Fruit fly (Drosophila melanogaster) whole organism, wandering third instar larva: ENCODE results near the gene loaf.

Experiments used
- Abd-B ChIP-seq: fragments of >200 bp; optimal IDR thresholded peaks from 2 replicates; lab custom pipeline; 2017; ENCODE audit warnings: missing biosample characterization, missing genetic modification characterization
- Hnf4 ChIP-seq: fragments of 200-800 bp; sonication (Bioruptor generic); optimal IDR thresholded peaks from 2 replicates; lab custom pipeline; 2016; ENCODE audit warnings: missing biosample characterization, mild to moderate bottlenecking, missing genetic modification characterization
- Hr83 ChIP-seq: fragments of 200-300 bp; sonication (Bioruptor generic); optimal IDR thresholded peaks from 2 replicates; lab custom pipeline; 2016; ENCODE audit warnings: missing biosample characterization, mild to moderate bottlenecking, missing genetic modification characterization, moderate library complexity; ENCODE audit not compliant: poor library complexity, severe bottlenecking
- Myc ChIP-seq: fragments of >200 bp; optimal IDR thresholded peaks from 2 replicates; lab custom pipeline; 2017
- N ChIP-seq: fragments of >200 bp; optimal IDR thresholded peaks from 2 replicates; lab custom pipeline; 2018; ENCODE audit warnings: missing biosample characterization, missing external identifiers, missing genetic modification characterization
- OdsH ChIP-seq: fragments of 200-800 bp; sonication (Bioruptor generic); optimal IDR thresholded peaks from 2 replicates; lab custom pipeline; 2016; ENCODE audit warnings: missing biosample characterization, mild to moderate bottlenecking, missing genetic modification characterization
- Rel ChIP-seq, 2 experiments: fragments of 200-800 bp; sonication (Bioruptor generic) in 1 of 2; optimal IDR thresholded peaks; 2 replicates in 1 of 2; 3 replicates in 1 of 2; lab custom pipeline; 2016 to 2019; ENCODE audit warnings: mild to moderate bottlenecking in 2 of 2, missing biosample characterization in 2 of 2, missing genetic modification characterization in 2 of 2, moderate library complexity in 1 of 2
- br ChIP-seq: fragments of 200-800 bp; sonication (Bioruptor generic); optimal IDR thresholded peaks from 2 replicates; lab custom pipeline; 2016; ENCODE audit warnings: missing biosample characterization, missing genetic modification characterization
- brk ChIP-seq: fragments of 200-800 bp; sonication (Bioruptor generic); optimal IDR thresholded peaks from 2 replicates; lab custom pipeline; 2016; ENCODE audit warnings: missing biosample characterization, mild to moderate bottlenecking, missing genetic modification characterization
- ey ChIP-seq: fragments of 200-800 bp; sonication (Bioruptor generic); optimal IDR thresholded peaks from 2 replicates; lab custom pipeline; 2016; ENCODE audit warnings: missing biosample characterization, missing genetic modification characterization
- lola ChIP-seq: fragments of >200 bp; optimal IDR thresholded peaks from 2 replicates; lab custom pipeline; 2017; ENCODE audit warnings: missing biosample characterization, missing genetic modification characterization
- pan ChIP-seq: fragments of >200 bp; optimal IDR thresholded peaks from 2 replicates; lab custom pipeline; 2017
- psq ChIP-seq: fragments of 200-800 bp; sonication (Bioruptor generic); optimal IDR thresholded peaks from 3 replicates; lab custom pipeline; 2017; ENCODE audit warnings: missing biosample characterization, mild to moderate bottlenecking, missing genetic modification characterization, moderate library complexity
- woc ChIP-seq: sonication (Bioruptor generic); optimal IDR thresholded peaks from 2 replicates; lab custom pipeline; 2016; ENCODE audit warnings: missing biosample characterization, mild to moderate bottlenecking, missing genetic modification characterization

DNA sequence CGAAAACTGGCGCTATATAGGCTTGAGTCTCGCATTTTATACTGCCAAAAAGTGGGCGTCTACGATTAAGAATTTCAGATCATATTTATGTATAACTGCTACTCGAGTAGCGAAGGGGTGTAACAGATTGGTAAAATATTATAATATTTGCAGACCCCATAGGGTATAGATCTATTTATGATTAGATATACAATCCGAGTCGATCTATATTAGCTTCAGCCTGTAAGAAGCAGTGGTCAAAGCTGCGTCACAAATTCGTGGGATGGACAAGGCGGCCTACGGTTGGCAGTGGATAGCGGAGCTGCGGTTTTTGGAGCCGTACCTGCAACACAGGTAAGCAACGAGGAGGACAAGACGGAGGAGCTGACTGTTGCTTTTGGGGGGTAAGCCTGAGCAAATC lies 48.7 kb upstream of the loaf start, which contains the start of gene Cubn2:
- no peak for TF ChIP-seq pan (lab: Kevin White, UChicago)
- TF ChIP-seq br (GFP tag; lab: Kevin White, UChicago) = no peak
- no peak for TF ChIP-seq N (GFP tag; lab: Kevin White, UChicago)
- no peak for TF ChIP-seq Hnf4 (GFP tag; lab: Kevin White, UChicago)
- TF ChIP-seq Hr83 (GFP tag; lab: Kevin White, UChicago) = no peak
- TF ChIP-seq Rel (GFP tag; optimal IDR thresholded peaks at IDR 0.05; lab: Kevin White, UChicago) = no peak
- TF ChIP-seq Rel (tag; optimal IDR thresholded peaks at IDR 0.05; lab: Kevin White, UChicago) = no peak
- no peak for TF ChIP-seq ey (GFP tag; lab: Kevin White, UChicago)
- no peak for TF ChIP-seq Myc (lab: Kevin White, UChicago)
- no peak for TF ChIP-seq Abd-B (GFP tag; lab: Kevin White, UChicago)
- TF ChIP-seq OdsH = no peak
- no peak for TF ChIP-seq brk (GFP tag; lab: Kevin White, UChicago)
- no peak for TF ChIP-seq psq
- TF ChIP-seq lola (GFP tag; lab: Kevin White, UChicago) = no peak
- TF ChIP-seq woc (GFP tag; lab: Kevin White, UChicago) = no peak
